Fruit fly (Drosophila melanogaster) whole organism, embryonic: ENCODE data around the gene DCTN1-p150.

Experiments used
- Awh ChIP-seq: fragments of 200-800 bp; sonication (Bioruptor generic); IDR thresholded peaks from 2 replicates; pipeline ENCODE4, ENCODE4 v1.3.6; 2022; ENCODE audit warnings: missing biosample characterization, missing genetic modification characterization
- Bgb ChIP-seq: fragments of 200-800 bp; sonication (Bioruptor generic); IDR thresholded peaks from 2 replicates; pipeline ENCODE4 v1.3.6; 2022; ENCODE audit warnings: missing biosample characterization, missing genetic modification characterization; ENCODE audit not compliant: partially characterized antibody
- CG10209 ChIP-seq: fragments of 200-800 bp; sonication (Bioruptor generic); optimal IDR thresholded peaks from 3 replicates; lab custom pipeline; 2017; ENCODE audit warnings: missing biosample characterization, mild to moderate bottlenecking, missing genetic modification characterization, missing genetic modification reagents
- CG10959 ChIP-seq: fragments of 200-800 bp; sonication (Bioruptor generic); IDR thresholded peaks from 2 replicates; pipeline ENCODE4 v1.3.6; 2022; ENCODE audit warnings: missing biosample characterization, missing genetic modification characterization
- CG12299 ChIP-seq: fragments of 200-800 bp; sonication (Bioruptor generic); optimal IDR thresholded peaks from 2 replicates; lab custom pipeline; 2018; ENCODE audit warnings: missing biosample characterization, mild to moderate bottlenecking, missing genetic modification characterization
- CG12659 ChIP-seq: fragments of 200-800 bp; sonication (Bioruptor generic); optimal IDR thresholded peaks from 3 replicates; lab custom pipeline; 2017; ENCODE audit warnings: mild to moderate bottlenecking, missing biosample characterization, missing genetic modification reagents, missing genetic modification characterization
- CG12769 ChIP-seq: fragments of 200-800 bp; sonication (Bioruptor generic); optimal IDR thresholded peaks from 2 replicates; lab custom pipeline; 2019; ENCODE audit warnings: missing biosample characterization, mild to moderate bottlenecking, missing genetic modification characterization, moderate library complexity
- CG12942 ChIP-seq: fragments of 200-800 bp; sonication (Bioruptor generic); optimal IDR thresholded peaks from 3 replicates; lab custom pipeline; 2016; ENCODE audit warnings: missing biosample characterization, missing genetic modification characterization
- CG15479 ChIP-seq: fragments of 200-800 bp; sonication (Bioruptor generic); optimal IDR thresholded peaks from 3 replicates; lab custom pipeline; 2019; ENCODE audit warnings: missing biosample characterization, mild to moderate bottlenecking, missing genetic modification characterization, moderate library complexity
- CG17328 ChIP-seq: fragments of 200-800 bp; sonication (Bioruptor generic); IDR thresholded peaks from 2 replicates; pipeline ENCODE4 v1.3.6; 2022; ENCODE audit warnings: missing biosample characterization, missing genetic modification characterization
- CG18764 ChIP-seq: fragments of 200-800 bp; sonication (Bioruptor generic); optimal IDR thresholded peaks from 3 replicates; lab custom pipeline; 2016; ENCODE audit warnings: missing biosample characterization, missing genetic modification characterization
- CG30403 ChIP-seq: fragments of 200-800 bp; sonication (Bioruptor generic); optimal IDR thresholded peaks from 3 replicates; lab custom pipeline; 2016; ENCODE audit warnings: missing biosample characterization, missing genetic modification characterization
- CG31388 ChIP-seq: fragments of 200-800 bp; sonication (Bioruptor generic); optimal IDR thresholded peaks from 2 replicates; lab custom pipeline; 2016; ENCODE audit warnings: missing biosample characterization, missing genetic modification characterization
- CG34376 ChIP-seq: fragments of 200-800 bp; sonication (Bioruptor generic); optimal IDR thresholded peaks from 2 replicates; lab custom pipeline; 2018; ENCODE audit warnings: missing biosample characterization, mild to moderate bottlenecking, missing genetic modification characterization
- CG4854 ChIP-seq: fragments of 200-800 bp; sonication (Bioruptor generic); optimal IDR thresholded peaks from 2 replicates; lab custom pipeline; 2016; ENCODE audit warnings: missing biosample characterization, missing genetic modification characterization, inconsistent platforms
- CG5953 ChIP-seq: fragments of 200-800 bp; sonication (Bioruptor generic); IDR thresholded peaks from 2 replicates; pipeline ENCODE4 v1.3.6; 2022; ENCODE audit warnings: missing biosample characterization, missing genetic modification characterization
- CG6813 ChIP-seq: fragments of 200-800 bp; sonication (Bioruptor generic); optimal IDR thresholded peaks from 2 replicates; lab custom pipeline; 2017; ENCODE audit warnings: missing biosample characterization, missing genetic modification characterization, mild to moderate bottlenecking, moderate library complexity, missing genetic modification reagents
- CG6854 ChIP-seq: fragments of 200-800 bp; sonication (Bioruptor generic); optimal IDR thresholded peaks from 3 replicates; lab custom pipeline; 2017; ENCODE audit warnings: missing biosample characterization, mild to moderate bottlenecking, missing genetic modification characterization
- CG7556 ChIP-seq: fragments of 200-800 bp; sonication (Bioruptor generic); optimal IDR thresholded peaks from 2 replicates; lab custom pipeline; 2017; ENCODE audit warnings: missing biosample characterization, mild to moderate bottlenecking, missing genetic modification characterization
- CG7786 ChIP-seq: fragments of 200-800 bp; sonication (Bioruptor generic); optimal IDR thresholded peaks from 2 replicates; lab custom pipeline; 2016; ENCODE audit warnings: missing biosample characterization, missing genetic modification characterization
- CG8765 ChIP-seq: fragments of 200-800 bp; sonication (Bioruptor generic); IDR thresholded peaks from 2 replicates; pipeline ENCODE4 v1.3.6; 2022; ENCODE audit warnings: missing biosample characterization, missing genetic modification characterization
- CG9727 ChIP-seq: fragments of 200-800 bp; sonication (Bioruptor generic); optimal IDR thresholded peaks from 3 replicates; lab custom pipeline; 2017; ENCODE audit warnings: missing biosample characterization, mild to moderate bottlenecking, missing genetic modification characterization
- CkIIα-i1 ChIP-seq: fragments of 200-800 bp; sonication (Bioruptor generic); IDR thresholded peaks from 2 replicates; pipeline ENCODE4 v1.3.6; 2022; ENCODE audit warnings: missing biosample characterization, missing genetic modification characterization
- Ets97D ChIP-seq: fragments of 200-800 bp; sonication (Bioruptor generic); optimal IDR thresholded peaks from 3 replicates; lab custom pipeline; 2016; ENCODE audit warnings: missing biosample characterization, missing genetic modification characterization
- HLH54F ChIP-seq: fragments of 200-800 bp; sonication (Bioruptor generic); optimal IDR thresholded peaks from 3 replicates; lab custom pipeline; 2016; ENCODE audit warnings: missing biosample characterization, missing genetic modification characterization
- HmgD ChIP-seq: fragments of 200-800 bp; sonication (Bioruptor generic); optimal IDR thresholded peaks from 3 replicates; lab custom pipeline; 2016; ENCODE audit warnings: missing biosample characterization, missing genetic modification characterization
- Hr3 ChIP-seq: fragments of 200-800 bp; sonication (Bioruptor generic); optimal IDR thresholded peaks from 3 replicates; lab custom pipeline; 2016; ENCODE audit warnings: missing biosample characterization, missing genetic modification characterization
- MTF-1 ChIP-seq: fragments of 200-800 bp; sonication (Bioruptor generic); optimal IDR thresholded peaks from 2 replicates; lab custom pipeline; 2018; ENCODE audit warnings: missing biosample characterization, mild to moderate bottlenecking, missing genetic modification characterization, borderline replicate concordance
- Nf-YA ChIP-seq: fragments of 200-800 bp; sonication (Bioruptor generic); IDR thresholded peaks from 2 replicates; pipeline ENCODE4 v1.3.6; 2022; ENCODE audit warnings: missing biosample characterization, missing genetic modification characterization
- Sox100B ChIP-seq: fragments of 200-800 bp; sonication (Bioruptor generic); optimal IDR thresholded peaks from 3 replicates; lab custom pipeline; 2018; ENCODE audit warnings: missing biosample characterization, mild to moderate bottlenecking, missing genetic modification characterization
- ara ChIP-seq: fragments of 200-800 bp; sonication (Bioruptor generic); IDR thresholded peaks from 2 replicates; pipeline ENCODE4 v1.3.6; 2022; ENCODE audit warnings: missing biosample characterization, missing genetic modification characterization
- chif ChIP-seq, 2 experiments: fragments of 200-800 bp; sonication (Bioruptor generic); optimal IDR thresholded peaks; 3 replicates each; lab custom pipeline; 2016; ENCODE audit warnings: missing biosample characterization in 2 of 2, missing genetic modification characterization in 2 of 2
- chn ChIP-seq: fragments of 200-800 bp; sonication (Bioruptor generic); optimal IDR thresholded peaks from 2 replicates; lab custom pipeline; 2016; ENCODE audit warnings: missing biosample characterization, missing genetic modification characterization
- crp ChIP-seq, 2 experiments: fragments of 200-800 bp; sonication (Bioruptor generic); optimal IDR thresholded peaks; 2 replicates in 1 of 2; 3 replicates in 1 of 2; lab custom pipeline; 2017; ENCODE audit warnings: missing biosample characterization in 2 of 2, missing genetic modification characterization in 2 of 2, mild to moderate bottlenecking in 1 of 2, moderate library complexity in 1 of 2
- exex ChIP-seq: fragments of 200-800 bp; sonication (Bioruptor generic); optimal IDR thresholded peaks from 4 replicates; lab custom pipeline; 2018; ENCODE audit warnings: missing biosample characterization, mild to moderate bottlenecking, missing genetic modification characterization, moderate library complexity
- fd64A ChIP-seq: fragments of 200-800 bp; sonication (Bioruptor generic); optimal IDR thresholded peaks from 3 replicates; lab custom pipeline; 2018; ENCODE audit warnings: missing biosample characterization, mild to moderate bottlenecking, missing genetic modification characterization
- ftz-f1 ChIP-seq: fragments of 200-800 bp; sonication (Bioruptor generic); optimal IDR thresholded peaks from 2 replicates; lab custom pipeline; 2016; ENCODE audit warnings: missing biosample characterization, missing genetic modification characterization
- ind ChIP-seq: fragments of 200-800 bp; sonication (Bioruptor generic); optimal IDR thresholded peaks from 3 replicates; lab custom pipeline; 2016; ENCODE audit warnings: missing biosample characterization, missing genetic modification characterization
- kah ChIP-seq: fragments of 200-800 bp; sonication (Bioruptor generic); optimal IDR thresholded peaks from 2 replicates; lab custom pipeline; 2018; ENCODE audit warnings: missing biosample characterization, mild to moderate bottlenecking, missing genetic modification characterization
- lab ChIP-seq: fragments of 200-800 bp; sonication (Bioruptor generic); optimal IDR thresholded peaks from 3 replicates; lab custom pipeline; 2017; ENCODE audit warnings: missing biosample characterization, missing genetic modification characterization, mild to moderate bottlenecking, moderate library complexity, missing genetic modification reagents
- luna ChIP-seq: fragments of 200-800 bp; sonication (Bioruptor generic); optimal IDR thresholded peaks from 2 replicates; lab custom pipeline; 2016; ENCODE audit warnings: missing biosample characterization, missing genetic modification characterization
- maf-S ChIP-seq: fragments of 200-800 bp; sonication (Bioruptor generic); optimal IDR thresholded peaks from 2 replicates; lab custom pipeline; 2016; ENCODE audit warnings: missing biosample characterization, missing genetic modification characterization
- otp ChIP-seq: fragments of 200-800 bp; sonication (Bioruptor generic); IDR thresholded peaks from 3 replicates; pipeline ENCODE4, ENCODE4 v1.3.6; 2022; ENCODE audit warnings: missing biosample characterization, missing genetic modification characterization
- pho ChIP-seq: fragments of 200-800 bp; sonication (Bioruptor generic); optimal IDR thresholded peaks from 2 replicates; lab custom pipeline; 2016; ENCODE audit warnings: missing biosample characterization, missing genetic modification characterization
- salm ChIP-seq: fragments of 200-800 bp; sonication (Bioruptor generic); optimal IDR thresholded peaks from 2 replicates; lab custom pipeline; 2018; ENCODE audit warnings: missing biosample characterization, mild to moderate bottlenecking, missing genetic modification characterization
- scrt ChIP-seq: fragments of 200-800 bp; sonication (Bioruptor generic); optimal IDR thresholded peaks from 2 replicates; lab custom pipeline; 2018; ENCODE audit warnings: missing biosample characterization, mild to moderate bottlenecking, missing genetic modification characterization, moderate library complexity
- sens ChIP-seq: fragments of 200-800 bp; sonication (Bioruptor generic); peaks from one replicate; lab custom pipeline; 2016; ENCODE audit warnings: missing biosample characterization, missing genetic modification characterization
- sob ChIP-seq: fragments of 200-800 bp; sonication (Bioruptor generic); IDR thresholded peaks from 2 replicates; pipeline ENCODE4 v1.3.6; 2022; ENCODE audit warnings: missing biosample characterization, missing genetic modification characterization
- ssp ChIP-seq: fragments of 200-800 bp; sonication (Bioruptor generic); IDR thresholded peaks from 2 replicates; pipeline ENCODE4 v1.3.6; 2022; ENCODE audit warnings: missing biosample characterization, missing genetic modification characterization
- stwl ChIP-seq: fragments of 200-800 bp; sonication (Bioruptor generic); optimal IDR thresholded peaks from 3 replicates; lab custom pipeline; 2018; ENCODE audit warnings: missing biosample characterization, mild to moderate bottlenecking, missing genetic modification characterization, moderate library complexity

The DCTN1-p150 gene

dm6 chr3L:13903186-13904020, 25.8 kb upstream of the DCTN1-p150 start, which contains the start of gene dysc (continued):
- TF ChIP-seq CG12299 (tag; lab: Kevin White, UChicago): peak; percentile 69
- peak; percentile 64 for TF ChIP-seq lab
- TF ChIP-seq CG6813: peak; percentile 4
- TF ChIP-seq CG12942 (GFP tag; lab: Kevin White, UChicago): no peak
- TF ChIP-seq salm (tag; lab: Kevin White, UChicago): no peak
- TF ChIP-seq CG31388 (GFP tag; lab: Kevin White, UChicago): no peak
- TF ChIP-seq CG5953 (GFP tag; lab: Robert Waterston, UW): no peak
- no peak for TF ChIP-seq ara
- TF ChIP-seq CG12659 (GFP tag; lab: Kevin White, UChicago): no peak
- no peak for TF ChIP-seq HmgD
- no peak for TF ChIP-seq Hr3 (GFP tag; lab: Kevin White, UChicago)
- no peak for TF ChIP-seq CG7786
- TF ChIP-seq ftz-f1 (GFP tag; lab: Kevin White, UChicago): no peak
- TF ChIP-seq CG9727 (GFP tag; lab: Kevin White, UChicago): no peak
- no peak for TF ChIP-seq luna (GFP tag; lab: Kevin White, UChicago)
- no peak for TF ChIP-seq CG10959 (GFP tag; lab: Robert Waterston, UW)
- no peak for TF ChIP-seq CkIIα-i1 (GFP tag; lab: Robert Waterston, UW)
- TF ChIP-seq ind (GFP tag; lab: Kevin White, UChicago): no peak
- TF ChIP-seq MTF-1 (GFP tag; lab: Kevin White, UChicago): no peak
- no peak for TF ChIP-seq crp (GFP tag; optimal IDR thresholded peaks at IDR 0.05; lab: Kevin White, UChicago)
- TF ChIP-seq Ets97D (GFP tag; lab: Kevin White, UChicago): no peak
- TF ChIP-seq exex (tag; lab: Kevin White, UChicago): no peak
- no peak for TF ChIP-seq Nf-YA (GFP tag; lab: Robert Waterston, UW)
- TF ChIP-seq otp: no peak
- TF ChIP-seq CG15479: no peak
- TF ChIP-seq Awh (GFP tag; lab: Robert Waterston, UW): no peak
- no peak for TF ChIP-seq fd64A (GFP tag; lab: Kevin White, UChicago)
- no peak for TF ChIP-seq CG18764 (GFP tag; lab: Kevin White, UChicago)
- peak; percentile 50 for TF ChIP-seq scrt (GFP tag; lab: Kevin White, UChicago)
- TF ChIP-seq chn (GFP tag; lab: Kevin White, UChicago): no peak
- no peak for TF ChIP-seq kah (GFP tag; lab: Kevin White, UChicago)
- no peak for TF ChIP-seq CG6854 (GFP tag; lab: Kevin White, UChicago)
- TF ChIP-seq CG8765 (GFP tag; lab: Robert Waterston, UW): no peak
- peak; percentile 65 for TF ChIP-seq CG7556 (GFP tag; lab: Kevin White, UChicago)
- no peak for TF ChIP-seq CG12769 (tag; lab: Kevin White, UChicago)
- peak; percentile 51 for TF ChIP-seq sob (GFP tag; lab: Robert Waterston, UW)
- peak; percentile 47 for TF ChIP-seq sens (GFP tag; lab: Kevin White, UChicago)
- TF ChIP-seq CG17328: no peak
- no peak for TF ChIP-seq stwl (tag; lab: Kevin White, UChicago)
- TF ChIP-seq CG30403 (GFP tag; lab: Kevin White, UChicago): no peak
- no peak for TF ChIP-seq maf-S
- no peak for TF ChIP-seq Bgb (GFP tag; lab: Robert Waterston, UW)
- TF ChIP-seq CG4854 (GFP tag; lab: Kevin White, UChicago): no peak
- TF ChIP-seq Sox100B: peak; percentile 35
- no peak for TF ChIP-seq HLH54F
- TF ChIP-seq chif (GFP tag; optimal IDR thresholded peaks at IDR 0.05; lab: Kevin White, UChicago): no peak
- no peak for TF ChIP-seq CG34376
- no peak for TF ChIP-seq ssp (GFP tag; lab: Robert Waterston, UW)
- peak; percentile 6 for TF ChIP-seq CG10209 (GFP tag; lab: Kevin White, UChicago)
- TF ChIP-seq pho (GFP tag; lab: Kevin White, UChicago): no peak
